Fruit fly (Drosophila melanogaster): Measurements from ENCODE around the gene AP-2sigma.

DNA sequence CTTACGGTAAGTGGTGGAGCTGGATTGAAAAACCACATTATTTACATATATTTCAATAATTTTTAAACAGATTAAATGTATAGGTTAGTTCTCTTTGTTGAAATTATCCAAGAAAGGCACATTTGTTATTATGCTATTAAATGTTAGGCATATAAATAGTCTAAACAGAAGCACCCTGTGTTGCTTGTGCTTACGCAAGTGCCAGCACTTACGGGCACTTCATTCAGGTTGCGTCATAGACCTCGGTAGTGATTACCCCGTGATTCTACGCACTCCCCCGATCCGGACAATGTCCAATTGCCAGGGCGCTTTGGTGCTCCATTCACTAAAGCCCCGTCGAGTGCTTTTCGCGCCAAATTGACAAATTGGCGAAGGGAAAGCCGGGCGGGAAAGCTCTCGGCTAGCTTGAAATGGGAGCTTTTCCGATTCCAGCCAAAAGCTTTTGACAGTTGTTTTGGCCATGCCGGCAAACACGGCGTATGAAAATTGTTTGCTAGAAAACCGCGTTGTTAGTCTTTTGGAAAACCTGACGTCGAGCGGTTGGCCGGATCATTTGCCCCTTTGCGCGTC is 23.3 kb downstream of the AP-2sigma start, which contains the start of gene ETHR:
- TF ChIP-seq CG8319 (GFP tag; optimal IDR thresholded peaks at IDR 0.05) (no peak), Eip78C (GFP tag) (peak; percentile 84), fd59A (GFP tag; optimal IDR thresholded peaks at IDR 0.05) (no peak), Gug (GFP tag; IDR thresholded peaks at IDR 0.05) (no peak), OdsH (GFP tag; optimal IDR thresholded peaks at IDR 0.05) (no peak), CG9139 (GFP tag; optimal IDR thresholded peaks at IDR 0.05) (no peak), eg (GFP tag; IDR thresholded peaks at IDR 0.05) (0 out of 3 replicates have a peak, but pooled peaks have one; percentile 37), CG31627 (GFP tag; optimal IDR thresholded peaks at IDR 0.05) (no peak), CG8119 (GFP tag; IDR thresholded peaks at IDR 0.05) (peak; percentile 31; the same call in 1 of the 3 replicates), Blimp-1 (GFP tag; optimal IDR thresholded peaks at IDR 0.05) (no peak)
